Fruit fly (Drosophila melanogaster): Measurements from ENCODE around the gene yellow-e.
A peak's percentile ranks its signal among the peaks of the same experiment; 100 is the strongest.

yellow-e gene

dm6 chr3R:13425470-13426033, 10.5 kb upstream of the yellow-e start, which contains the start of gene Act87E:
Act87E (plus strand) TSS chr3R:13425983.
- TF ChIP-seq CG14655 (GFP tag; optimal IDR thresholded peaks at IDR 0.05) (peak; percentile 72), CG15710 (tag; optimal IDR thresholded peaks at IDR 0.05) (peak; percentile 52), Snoo (tag; optimal IDR thresholded peaks at IDR 0.05) (no peak), CG12605 (GFP tag; IDR thresholded peaks at IDR 0.05) (no peak), CG8301 (tag; optimal IDR thresholded peaks at IDR 0.05) (peak; percentile 66), CG34367 (tag; optimal IDR thresholded peaks at IDR 0.05) (peak; percentile 12), Ets98B (GFP tag; IDR thresholded peaks at IDR 0.05) (no peak), CG4496 (GFP tag; IDR thresholded peaks at IDR 0.05) (no peak), CG8159 (tag; optimal IDR thresholded peaks at IDR 0.05) (peak; percentile 68), CG17806 (tag; optimal IDR thresholded peaks at IDR 0.05) (peak; percentile 12), rn (GFP tag; IDR thresholded peaks at IDR 0.05) (no peak), CG9948 (tag; optimal IDR thresholded peaks at IDR 0.05) (peak; percentile 59)

- no peak for TF ChIP-seq CG34367 (tag; optimal IDR thresholded peaks at IDR 0.05)
- no peak for TF ChIP-seq CG32121 (GFP tag; IDR thresholded peaks at IDR 0.05)
- TF ChIP-seq Pif1B (GFP tag; optimal IDR thresholded peaks at IDR 0.05): no peak
- TF ChIP-seq CG4496 (GFP tag; IDR thresholded peaks at IDR 0.05): no peak
- no peak for TF ChIP-seq CG8159 (tag; optimal IDR thresholded peaks at IDR 0.05)
- TF ChIP-seq CG14655 (GFP tag; optimal IDR thresholded peaks at IDR 0.05): no peak
- TF ChIP-seq CG10348 (GFP tag; IDR thresholded peaks at IDR 0.05): no peak
- TF ChIP-seq Ets98B (GFP tag; IDR thresholded peaks at IDR 0.05): no peak
- TF ChIP-seq EcR (GFP tag; optimal IDR thresholded peaks at IDR 0.05): no peak
- TF ChIP-seq CG17806 (tag; optimal IDR thresholded peaks at IDR 0.05): no peak
- no peak for TF ChIP-seq gl (tag; optimal IDR thresholded peaks at IDR 0.05)
- TF ChIP-seq rn (GFP tag; IDR thresholded peaks at IDR 0.05): no peak
- no peak for TF ChIP-seq D1 (tag; optimal IDR thresholded peaks at IDR 0.05)
- no peak for TF ChIP-seq CG9948 (tag; optimal IDR thresholded peaks at IDR 0.05)
- no peak for TF ChIP-seq CG13204 (GFP tag; optimal IDR thresholded peaks at IDR 0.05)
- TF ChIP-seq CG15710 (tag; optimal IDR thresholded peaks at IDR 0.05): no peak
Measured at dm6 chr3R:13422178-13422577, 7.1 kb upstream of the yellow-e start.

- no peak for TF ChIP-seq CG12605 (GFP tag; IDR thresholded peaks at IDR 0.05)
- no peak for TF ChIP-seq Snoo (tag; optimal IDR thresholded peaks at IDR 0.05)
- TF ChIP-seq CG9948 (tag; optimal IDR thresholded peaks at IDR 0.05): no peak
- TF ChIP-seq CG34367 (tag; optimal IDR thresholded peaks at IDR 0.05): no peak
- no peak for TF ChIP-seq Pif1A (GFP tag; optimal IDR thresholded peaks at IDR 0.05)
- TF ChIP-seq CG32121 (GFP tag; IDR thresholded peaks at IDR 0.05): no peak
- TF ChIP-seq fd96Ca (GFP tag; IDR thresholded peaks at IDR 0.05): no peak
- no peak for TF ChIP-seq CG8301 (tag; optimal IDR thresholded peaks at IDR 0.05)
- no peak for TF ChIP-seq Ets98B (GFP tag; IDR thresholded peaks at IDR 0.05)
- TF ChIP-seq Pif1B (GFP tag; optimal IDR thresholded peaks at IDR 0.05): no peak
- TF ChIP-seq CG8159 (tag; optimal IDR thresholded peaks at IDR 0.05): no peak
- no peak for TF ChIP-seq CG4496 (GFP tag; IDR thresholded peaks at IDR 0.05)
- no peak for TF ChIP-seq CG15710 (tag; optimal IDR thresholded peaks at IDR 0.05)
- TF ChIP-seq CG14655 (GFP tag; optimal IDR thresholded peaks at IDR 0.05): no peak
- no peak for TF ChIP-seq gl (tag; optimal IDR thresholded peaks at IDR 0.05)
Measured at dm6 chr3R:13419979-13420378, 4.9 kb upstream of the yellow-e start, which contains the start of gene Ir87a. Ir87a (plus strand) TSS chr3R:13420279.

dm6 chr3R:13417067-13417595, 2.0 kb upstream of the yellow-e start:
- TF ChIP-seq CG13204 (GFP tag; optimal IDR thresholded peaks at IDR 0.05): no peak
- TF ChIP-seq CG34367 (tag; optimal IDR thresholded peaks at IDR 0.05): no peak
- no peak for TF ChIP-seq CG32121 (GFP tag; IDR thresholded peaks at IDR 0.05)
- no peak for TF ChIP-seq CG10348 (GFP tag; IDR thresholded peaks at IDR 0.05)
- no peak for TF ChIP-seq EcR (GFP tag; optimal IDR thresholded peaks at IDR 0.05)
- no peak for TF ChIP-seq CG8159 (tag; optimal IDR thresholded peaks at IDR 0.05)
- TF ChIP-seq CG17806 (tag; optimal IDR thresholded peaks at IDR 0.05): no peak
- no peak for TF ChIP-seq CG8301 (tag; optimal IDR thresholded peaks at IDR 0.05)
- TF ChIP-seq D1 (tag; optimal IDR thresholded peaks at IDR 0.05): no peak
- TF ChIP-seq CG12605 (GFP tag; IDR thresholded peaks at IDR 0.05): no peak
- no peak for TF ChIP-seq CG4496 (GFP tag; IDR thresholded peaks at IDR 0.05)
- TF ChIP-seq Ets98B (GFP tag; IDR thresholded peaks at IDR 0.05): no peak
- TF ChIP-seq Pif1B (GFP tag; optimal IDR thresholded peaks at IDR 0.05): no peak
- TF ChIP-seq fd96Ca (GFP tag; IDR thresholded peaks at IDR 0.05): no peak
- no peak for TF ChIP-seq Pif1A (GFP tag; optimal IDR thresholded peaks at IDR 0.05)
- no peak for TF ChIP-seq CG9948 (tag; optimal IDR thresholded peaks at IDR 0.05)

- TF ChIP-seq Snoo (tag; optimal IDR thresholded peaks at IDR 0.05) (no peak), CG10348 (GFP tag; IDR thresholded peaks at IDR 0.05) (no peak), D1 (tag; optimal IDR thresholded peaks at IDR 0.05) (no peak), Pif1A (GFP tag; optimal IDR thresholded peaks at IDR 0.05) (no peak), CG13204 (GFP tag; optimal IDR thresholded peaks at IDR 0.05) (no peak), Pif1B (GFP tag; optimal IDR thresholded peaks at IDR 0.05) (no peak), gl (tag; optimal IDR thresholded peaks at IDR 0.05) (no peak), CG15710 (tag; optimal IDR thresholded peaks at IDR 0.05) (no peak), Ets98B (GFP tag; IDR thresholded peaks at IDR 0.05) (peak; percentile 32), CG32121 (GFP tag; IDR thresholded peaks at IDR 0.05) (peak; percentile 18; the same call in 1 of the 2 replicates)
Measured at dm6 chr3R:13412704-13413103, 2.4 kb downstream of the yellow-e start.

dm6 chr3R:13406898-13407297, 8.2 kb downstream of the yellow-e start, which contains the start of gene yellow-e2:
yellow-e2 (minus strand) TSS chr3R:13406998.
- TF ChIP-seq CG4496 (GFP tag; IDR thresholded peaks at IDR 0.05) (no peak), CG8159 (tag; optimal IDR thresholded peaks at IDR 0.05) (peak; percentile 35)

Measured in whole organism, pupa.